Fruit fly (Drosophila melanogaster): ENCODE results near the gene tctn.
A peak's percentile ranks its signal among the peaks of the same experiment; 100 is the strongest.

tctn gene

dm6 chr2L:6086771-6087170, 43.7 kb downstream of the tctn start:
- TF ChIP-seq esn (GFP tag; optimal IDR thresholded peaks at IDR 0.05) (no peak), CG9139 (GFP tag; optimal IDR thresholded peaks at IDR 0.05) (no peak), Sox102F (GFP tag; optimal IDR thresholded peaks at IDR 0.05) (no peak), Eip93F (GFP tag; optimal IDR thresholded peaks at IDR 0.05) (no peak), CG3919 (GFP tag; optimal IDR thresholded peaks at IDR 0.05) (no peak), fd59A (GFP tag; optimal IDR thresholded peaks at IDR 0.05) (no peak), CG31627 (GFP tag; optimal IDR thresholded peaks at IDR 0.05) (peak; percentile 26), eg (GFP tag; IDR thresholded peaks at IDR 0.05) (no peak), CG10669 (GFP tag; optimal IDR thresholded peaks at IDR 0.05) (no peak), CG1621 (tag; optimal IDR thresholded peaks at IDR 0.05) (no peak), CG7368 (GFP tag; optimal IDR thresholded peaks at IDR 0.05) (no peak), fd85E (GFP tag; optimal IDR thresholded peaks at IDR 0.05) (no peak), CG32006 (GFP tag; optimal IDR thresholded peaks at IDR 0.05) (no peak), Hr39 (GFP tag; optimal IDR thresholded peaks at IDR 0.05) (peak; percentile 48), CG3032 (tag; optimal IDR thresholded peaks at IDR 0.05) (no peak), Met (GFP tag; optimal IDR thresholded peaks at IDR 0.05) (peak; percentile 66), Sox15 (GFP tag; optimal IDR thresholded peaks at IDR 0.05) (no peak), vri (GFP tag; optimal IDR thresholded peaks at IDR 0.05) (peak; percentile 42), Eip78C (GFP tag) (peak; percentile 35), Blimp-1 (GFP tag; optimal IDR thresholded peaks at IDR 0.05) (peak; percentile 65), CG11762 (GFP tag; optimal IDR thresholded peaks at IDR 0.05; ENCODE audit: insufficient read depth) (no peak)

dm6 chr2L:6085733-6086317, 44.6 kb downstream of the tctn start:
- TF ChIP-seq CG4318 (GFP tag; optimal IDR thresholded peaks at IDR 0.05) (no peak), vri (GFP tag; optimal IDR thresholded peaks at IDR 0.05) (peak; percentile 68), CG11762 (GFP tag; optimal IDR thresholded peaks at IDR 0.05; ENCODE audit: insufficient read depth) (no peak), topi (GFP tag; optimal IDR thresholded peaks at IDR 0.05) (no peak), fkh (GFP tag; optimal IDR thresholded peaks at IDR 0.05) (peak; percentile 50), svp (GFP tag) (peak; percentile 69)

- TF ChIP-seq dsx (GFP tag; optimal IDR thresholded peaks at IDR 0.05; ENCODE audit: poor library complexity, severe bottlenecking) (no peak), CG8119 (GFP tag; IDR thresholded peaks at IDR 0.05) (no peak), Sox15 (GFP tag; optimal IDR thresholded peaks at IDR 0.05) (no peak), esn (GFP tag; optimal IDR thresholded peaks at IDR 0.05) (no peak), CG32006 (GFP tag; optimal IDR thresholded peaks at IDR 0.05) (no peak), vri (GFP tag; optimal IDR thresholded peaks at IDR 0.05) (peak; percentile 6), fd59A (GFP tag; optimal IDR thresholded peaks at IDR 0.05) (no peak), fd85E (GFP tag; optimal IDR thresholded peaks at IDR 0.05) (no peak), svp (GFP tag) (peak; percentile 68)
Observed at dm6 chr2L:6084694-6085093, 45.8 kb downstream of the tctn start.

- TF ChIP-seq CG6163 (GFP tag; IDR thresholded peaks at IDR 0.05) (no peak), Ets21C (GFP tag; optimal IDR thresholded peaks at IDR 0.05) (no peak), eg (GFP tag; IDR thresholded peaks at IDR 0.05) (no peak), CG11902 (GFP tag; optimal IDR thresholded peaks at IDR 0.05) (no peak), CG8119 (GFP tag; IDR thresholded peaks at IDR 0.05) (no peak), CG3032 (tag; optimal IDR thresholded peaks at IDR 0.05) (no peak), vri (GFP tag; optimal IDR thresholded peaks at IDR 0.05) (peak; percentile 82), lz (GFP tag; optimal IDR thresholded peaks at IDR 0.05) (no peak), cyc (GFP tag; optimal IDR thresholded peaks at IDR 0.05) (no peak), CG15336 (GFP tag; IDR thresholded peaks at IDR 0.05) (no peak), dsx (GFP tag; optimal IDR thresholded peaks at IDR 0.05; ENCODE audit: poor library complexity, severe bottlenecking) (no peak), CG6792 (GFP tag; optimal IDR thresholded peaks at IDR 0.05) (no peak), svp (GFP tag) (peak; percentile 35), Ets96B (tag; optimal IDR thresholded peaks at IDR 0.05) (no peak), CG4318 (GFP tag; optimal IDR thresholded peaks at IDR 0.05) (no peak), topi (GFP tag; optimal IDR thresholded peaks at IDR 0.05) (no peak), esn (GFP tag; optimal IDR thresholded peaks at IDR 0.05) (no peak), dac (GFP tag; optimal IDR thresholded peaks at IDR 0.05) (no peak), Blimp-1 (GFP tag; optimal IDR thresholded peaks at IDR 0.05) (no peak), spab (GFP tag; optimal IDR thresholded peaks at IDR 0.05) (no peak), CG8319 (GFP tag; optimal IDR thresholded peaks at IDR 0.05) (no peak), OdsH (GFP tag; optimal IDR thresholded peaks at IDR 0.05) (no peak), Sox15 (GFP tag; optimal IDR thresholded peaks at IDR 0.05) (no peak), achi (GFP tag; optimal IDR thresholded peaks at IDR 0.05) (no peak), CG31627 (GFP tag; optimal IDR thresholded peaks at IDR 0.05) (no peak), CG8632 (GFP tag; optimal IDR thresholded peaks at IDR 0.05) (no peak), CG1621 (tag; optimal IDR thresholded peaks at IDR 0.05) (no peak), CG6808 (GFP tag; optimal IDR thresholded peaks at IDR 0.05) (no peak), CG32006 (GFP tag; optimal IDR thresholded peaks at IDR 0.05) (no peak)
Observed at dm6 chr2L:6082936-6083627, 47.4 kb downstream of the tctn start.
